Fruit fly (Drosophila melanogaster) whole organism, embryonic: ENCODE results near the gene Cul6.

Source experiments
- Asciz ChIP-seq: fragments of 200-800 bp; sonication (Bioruptor generic); optimal IDR thresholded peaks from 2 replicates; lab custom pipeline; 2017; ENCODE audit warnings: missing biosample characterization, mild to moderate bottlenecking, missing genetic modification characterization, missing genetic modification reagents
- C15 ChIP-seq: fragments of 200-800 bp; sonication (Bioruptor generic); IDR thresholded peaks from 3 replicates; pipeline ENCODE4 v1.3.6; 2022; ENCODE audit warnings: missing biosample characterization, missing genetic modification characterization
- CG10321 ChIP-seq: fragments of 200-800 bp; sonication (Bioruptor generic); IDR thresholded peaks from 2 replicates; pipeline ENCODE4 v1.3.6; 2022; ENCODE audit warnings: missing biosample characterization, missing genetic modification characterization
- CG10431 ChIP-seq: fragments of 200-800 bp; sonication (Bioruptor generic); optimal IDR thresholded peaks from 3 replicates; lab custom pipeline; 2018; ENCODE audit warnings: missing biosample characterization, mild to moderate bottlenecking, missing genetic modification characterization
- CG11247 ChIP-seq: fragments of 200-800 bp; sonication (Bioruptor generic); IDR thresholded peaks from 2 replicates; pipeline ENCODE4 v1.3.6; 2022; ENCODE audit warnings: missing biosample characterization, missing genetic modification characterization
- CG11723 ChIP-seq: fragments of 200-800 bp; sonication (Bioruptor generic); optimal IDR thresholded peaks from 2 replicates; lab custom pipeline; 2017; ENCODE audit warnings: missing biosample characterization, mild to moderate bottlenecking, missing genetic modification characterization
- CG12155 ChIP-seq: fragments of 200-800 bp; sonication (Bioruptor generic); optimal IDR thresholded peaks from 3 replicates; lab custom pipeline; 2016; ENCODE audit warnings: missing biosample characterization, missing genetic modification characterization
- CG12744 ChIP-seq: fragments of 200-800 bp; sonication (Bioruptor generic); optimal IDR thresholded peaks from 2 replicates; lab custom pipeline; 2016; ENCODE audit warnings: missing biosample characterization, missing genetic modification characterization
- CG16813 ChIP-seq: fragments of 200-800 bp; sonication (Bioruptor generic); IDR thresholded peaks from 3 replicates; pipeline ENCODE4 v1.3.6; 2022; ENCODE audit warnings: missing biosample characterization, missing genetic modification characterization; ENCODE audit not compliant: partially characterized antibody
- CG16815 ChIP-seq: fragments of 200-800 bp; sonication (Bioruptor generic); optimal IDR thresholded peaks from 3 replicates; lab custom pipeline; 2017; ENCODE audit warnings: missing biosample characterization, mild to moderate bottlenecking, missing genetic modification characterization
- CG18011 ChIP-seq: fragments of 200-800 bp; sonication (Bioruptor generic); optimal IDR thresholded peaks from 2 replicates; lab custom pipeline; 2017; ENCODE audit warnings: missing biosample characterization, missing genetic modification characterization, mild to moderate bottlenecking, moderate library complexity, missing genotype
- CG33557 ChIP-seq: fragments of 200-800 bp; sonication (Bioruptor generic); optimal IDR thresholded peaks from 2 replicates; lab custom pipeline; 2019; ENCODE audit warnings: missing biosample characterization, mild to moderate bottlenecking, missing genetic modification characterization, moderate library complexity
- CG34376 ChIP-seq: fragments of 200-800 bp; sonication (Bioruptor generic); optimal IDR thresholded peaks from 2 replicates; lab custom pipeline; 2018; ENCODE audit warnings: missing biosample characterization, mild to moderate bottlenecking, missing genetic modification characterization
- CG4328 ChIP-seq: fragments of 200-800 bp; sonication (Bioruptor generic); optimal IDR thresholded peaks from 3 replicates; lab custom pipeline; 2017; ENCODE audit warnings: missing biosample characterization, missing genetic modification reagents, missing genetic modification characterization
- CG4404 ChIP-seq: fragments of 200-800 bp; sonication (Bioruptor generic); IDR thresholded peaks from 2 replicates; pipeline ENCODE4 v1.3.6; 2022; ENCODE audit warnings: missing biosample characterization, missing genetic modification characterization
- CG4617 ChIP-seq: fragments of 200-800 bp; sonication (Bioruptor generic); optimal IDR thresholded peaks from 3 replicates; lab custom pipeline; 2016; ENCODE audit warnings: missing biosample characterization, missing genetic modification characterization, borderline replicate concordance
- CG4820 ChIP-seq: fragments of 200-800 bp; sonication (Bioruptor generic); optimal IDR thresholded peaks from 3 replicates; lab custom pipeline; 2016; ENCODE audit warnings: missing biosample characterization, missing genetic modification characterization
- CG6813 ChIP-seq: fragments of 200-800 bp; sonication (Bioruptor generic); optimal IDR thresholded peaks from 2 replicates; lab custom pipeline; 2017; ENCODE audit warnings: missing biosample characterization, missing genetic modification characterization, mild to moderate bottlenecking, moderate library complexity, missing genetic modification reagents
- CG7271 ChIP-seq: fragments of 200-800 bp; sonication (Bioruptor generic); optimal IDR thresholded peaks from 2 replicates; lab custom pipeline; 2018; ENCODE audit warnings: missing biosample characterization, mild to moderate bottlenecking, missing genetic modification characterization, moderate library complexity
- CG7786 ChIP-seq: fragments of 200-800 bp; sonication (Bioruptor generic); optimal IDR thresholded peaks from 2 replicates; lab custom pipeline; 2016; ENCODE audit warnings: missing biosample characterization, missing genetic modification characterization
- CG8281 ChIP-seq: fragments of 200-800 bp; sonication (Bioruptor generic); optimal IDR thresholded peaks from 2 replicates; lab custom pipeline; 2018; ENCODE audit warnings: missing biosample characterization, mild to moderate bottlenecking, missing genetic modification characterization, moderate library complexity
- CHES-1-like ChIP-seq: fragments of 200-800 bp; sonication (Bioruptor generic); optimal IDR thresholded peaks from 2 replicates; lab custom pipeline; 2016; ENCODE audit warnings: missing biosample characterization, missing genetic modification characterization
- Dek ChIP-seq: fragments of 200-800 bp; sonication (Bioruptor generic); optimal IDR thresholded peaks from 3 replicates; lab custom pipeline; 2019; ENCODE audit warnings: missing biosample characterization, mild to moderate bottlenecking, missing genetic modification characterization, moderate library complexity
- ERR ChIP-seq: fragments of 200-800 bp; sonication (Bioruptor generic); optimal IDR thresholded peaks from 2 replicates; lab custom pipeline; 2016; ENCODE audit warnings: missing biosample characterization, missing genetic modification characterization
- Fer1 ChIP-seq: fragments of 200-800 bp; sonication (Bioruptor generic); optimal IDR thresholded peaks from 2 replicates; lab custom pipeline; 2017; ENCODE audit warnings: missing biosample characterization, mild to moderate bottlenecking, missing genetic modification characterization
- Hey ChIP-seq: fragments of 200-800 bp; sonication (Bioruptor generic); optimal IDR thresholded peaks from 3 replicates; lab custom pipeline; 2018; ENCODE audit warnings: missing biosample characterization, mild to moderate bottlenecking, missing genetic modification characterization
- HmgZ ChIP-seq: fragments of 200-800 bp; sonication (Bioruptor generic); optimal IDR thresholded peaks from 2 replicates; lab custom pipeline; 2018; ENCODE audit warnings: missing biosample characterization, mild to moderate bottlenecking, missing genetic modification characterization
- Kr ChIP-seq: fragments of 200-800 bp; sonication (Bioruptor generic); optimal IDR thresholded peaks from 2 replicates; lab custom pipeline; 2017; ENCODE audit warnings: missing biosample characterization, mild to moderate bottlenecking, missing genetic modification characterization
- Meics ChIP-seq: fragments of 200-800 bp; sonication (Bioruptor generic); optimal IDR thresholded peaks from 2 replicates; lab custom pipeline; 2017; ENCODE audit warnings: missing biosample characterization, mild to moderate bottlenecking, missing genetic modification characterization
- Spps ChIP-seq: fragments of 200-800 bp; sonication (Bioruptor generic); optimal IDR thresholded peaks from 2 replicates; lab custom pipeline; 2018; ENCODE audit warnings: missing biosample characterization, mild to moderate bottlenecking, missing genetic modification characterization
- Sry-δ ChIP-seq: fragments of 200-800 bp; sonication (Bioruptor generic); optimal IDR thresholded peaks from 2 replicates; lab custom pipeline; 2016; ENCODE audit warnings: missing biosample characterization, missing genetic modification characterization
- Ssrp ChIP-seq: fragments of 200-800 bp; sonication (Bioruptor generic); optimal IDR thresholded peaks from 2 replicates; lab custom pipeline; 2018; ENCODE audit warnings: missing biosample characterization, mild to moderate bottlenecking, missing genetic modification characterization, moderate library complexity
- Taf1 ChIP-seq: fragments of 200-800 bp; sonication (Bioruptor generic); IDR thresholded peaks from 2 replicates; pipeline ENCODE4 v1.3.6; 2022; ENCODE audit warnings: missing biosample characterization, missing genetic modification characterization
- Tbp ChIP-seq: fragments of >200 bp; optimal IDR thresholded peaks from 2 replicates; lab custom pipeline; 2018; ENCODE audit warnings: missing biosample characterization, missing genetic modification characterization
- ac ChIP-seq: fragments of 200-800 bp; sonication (Bioruptor generic); optimal IDR thresholded peaks from 3 replicates; lab custom pipeline; 2017; ENCODE audit warnings: missing biosample characterization, mild to moderate bottlenecking, missing genetic modification characterization
- crc ChIP-seq: fragments of 200-800 bp; sonication (Bioruptor generic); optimal IDR thresholded peaks from 2 replicates; lab custom pipeline; 2016; ENCODE audit warnings: missing biosample characterization, missing genetic modification characterization
- dan ChIP-seq: fragments of 200-800 bp; sonication (Bioruptor generic); IDR thresholded peaks from 2 replicates; pipeline ENCODE4 v1.3.6; 2022; ENCODE audit warnings: missing biosample characterization, missing genetic modification characterization
- emc ChIP-seq: fragments of 200-800 bp; sonication (Bioruptor generic); optimal IDR thresholded peaks from 2 replicates; lab custom pipeline; 2016; ENCODE audit warnings: missing biosample characterization, missing genetic modification characterization
- fd96Cb ChIP-seq: fragments of 200-800 bp; sonication (Bioruptor generic); optimal IDR thresholded peaks from 2 replicates; lab custom pipeline; 2018; ENCODE audit warnings: missing biosample characterization, mild to moderate bottlenecking, missing genetic modification characterization, moderate library complexity
- gcm ChIP-seq: fragments of 200-800 bp; sonication (Bioruptor generic); optimal IDR thresholded peaks from 2 replicates; lab custom pipeline; 2019; ENCODE audit warnings: missing biosample characterization, mild to moderate bottlenecking, missing genetic modification characterization, moderate library complexity
- gro ChIP-seq: fragments of 200-800 bp; sonication (Bioruptor generic); optimal IDR thresholded peaks from 2 replicates; lab custom pipeline; 2016; ENCODE audit warnings: missing biosample characterization, missing genetic modification characterization
- hth ChIP-seq: fragments of >200 bp; optimal IDR thresholded peaks from 2 replicates; lab custom pipeline; 2017; ENCODE audit warnings: inconsistent platforms
- lmd ChIP-seq: fragments of 200-800 bp; sonication (Bioruptor generic); IDR thresholded peaks from 2 replicates; pipeline ENCODE4 v1.3.6; 2022; ENCODE audit warnings: missing biosample characterization, missing genetic modification characterization
- lov ChIP-seq, 2 experiments: fragments of 200-800 bp in 1 of 2; fragments of >200 bp in 1 of 2; sonication (Bioruptor generic) in 1 of 2; IDR thresholded peaks in 1 of 2; optimal IDR thresholded peaks in 1 of 2; 2 replicates in 1 of 2; 3 replicates in 1 of 2; pipeline versions ENCODE4 v1.3.6 to Lab custom; 2017 to 2022; ENCODE audit warnings: missing biosample characterization in 1 of 2, missing genetic modification characterization in 1 of 2
- nmo ChIP-seq: fragments of 200-800 bp; sonication (Bioruptor generic); optimal IDR thresholded peaks from 2 replicates; lab custom pipeline; 2018; ENCODE audit warnings: missing biosample characterization, mild to moderate bottlenecking, missing genetic modification characterization, moderate library complexity
- pnt ChIP-seq: fragments of 200-800 bp; sonication (Bioruptor generic); optimal IDR thresholded peaks from 3 replicates; lab custom pipeline; 2016; ENCODE audit warnings: missing biosample characterization, missing genetic modification characterization
- rib ChIP-seq: fragments of 200-800 bp; sonication (Bioruptor generic); IDR thresholded peaks from 2 replicates; pipeline ENCODE4 v1.3.6; 2022; ENCODE audit warnings: missing biosample characterization, missing genetic modification characterization
- sqz ChIP-seq: fragments of 200-800 bp; sonication (Bioruptor generic); optimal IDR thresholded peaks from 3 replicates; lab custom pipeline; 2018; ENCODE audit warnings: missing biosample characterization, mild to moderate bottlenecking, missing genetic modification characterization
- sr ChIP-seq: fragments of 200-800 bp; sonication (Bioruptor generic); IDR thresholded peaks from 3 replicates; pipeline ENCODE4 v1.3.6; 2022; ENCODE audit warnings: missing biosample characterization, missing genetic modification characterization
- tna ChIP-seq: fragments of 200-800 bp; sonication (Bioruptor generic); IDR thresholded peaks from 2 replicates; pipeline ENCODE4 v1.3.6; 2022; ENCODE audit warnings: missing biosample characterization, missing genetic modification characterization; ENCODE audit not compliant: partially characterized antibody
- vnd ChIP-seq: fragments of 200-800 bp; sonication (Bioruptor generic); IDR thresholded peaks from 3 replicates; pipeline ENCODE4 v1.3.6; 2022; ENCODE audit warnings: missing biosample characterization, missing genetic modification characterization; ENCODE audit not compliant: partially characterized antibody

Gene Cul6

DNA sequence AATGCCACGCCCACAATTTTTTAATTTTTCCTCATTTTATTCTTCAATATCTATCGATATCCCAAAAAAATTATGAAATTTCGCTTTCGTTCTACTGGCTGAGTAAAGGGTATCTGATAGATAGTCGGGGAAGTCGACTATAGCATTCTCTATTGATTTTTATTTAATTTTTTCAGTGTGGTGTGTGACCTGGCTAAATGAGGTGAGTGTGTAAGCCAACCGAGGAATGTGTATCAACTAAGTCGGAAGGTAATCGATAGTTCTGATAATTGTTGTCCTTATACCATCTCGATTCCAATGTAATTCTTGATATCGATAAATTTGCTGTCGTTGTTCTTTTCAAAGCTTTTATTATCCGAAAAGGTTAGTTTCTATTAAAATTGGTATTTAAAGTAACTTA is 5.0 kb downstream of the Cul6 start, which contains the start of gene CG11263 (continued):
- TF ChIP-seq CG16813 (GFP tag; lab: Robert Waterston, UW) (peak; percentile 86), CG6813 (no peak), Meics (GFP tag; lab: Kevin White, UChicago) (peak; percentile 35), CHES-1-like (GFP tag; lab: Kevin White, UChicago) (peak; percentile 45), Tbp (GFP tag; lab: Kevin White, UChicago) (no peak), sr (GFP tag; lab: Robert Waterston, UW) (no peak), rib (GFP tag; lab: Robert Waterston, UW) (no peak), Hey (tag; lab: Kevin White, UChicago) (no peak), Asciz (GFP tag; lab: Kevin White, UChicago) (no peak), CG10431 (GFP tag; lab: Kevin White, UChicago) (no peak), CG11247 (0 out of 2 replicates have a peak, but pooled peaks have one; percentile 37), CG8281 (tag; lab: Kevin White, UChicago) (no peak), sqz (GFP tag; lab: Kevin White, UChicago) (no peak), Dek (tag; lab: Kevin White, UChicago) (peak; percentile 38), lmd (GFP tag; lab: Robert Waterston, UW) (no peak; the same call in 1 of the 2 replicates), CG4820 (GFP tag; lab: Kevin White, UChicago) (peak; percentile 43), CG18011 (no peak), HmgZ (tag; lab: Kevin White, UChicago) (peak; percentile 7), CG33557 (no peak), hth (lab: Kevin White, UChicago) (no peak), pnt (GFP tag; lab: Kevin White, UChicago) (peak; percentile 12), gro (GFP tag; lab: Kevin White, UChicago) (peak; percentile 66), vnd (peak; percentile 75), CG10321 (GFP tag; lab: Robert Waterston, UW) (no peak), gcm (GFP tag; lab: Kevin White, UChicago) (no peak), Kr (GFP tag; lab: Kevin White, UChicago) (no peak), CG12155 (peak; percentile 37), CG7271 (no peak), nmo (peak; percentile 46), CG34376 (GFP tag; lab: Kevin White, UChicago) (peak; percentile 12), CG16815 (GFP tag; lab: Kevin White, UChicago) (no peak), emc (GFP tag; lab: Kevin White, UChicago) (no peak), crc (GFP tag; lab: Kevin White, UChicago) (no peak), C15 (GFP tag; lab: Robert Waterston, UW) (no peak), CG4404 (GFP tag; lab: Robert Waterston, UW) (no peak), Fer1 (GFP tag; lab: Kevin White, UChicago) (peak; percentile 35), Sry-δ (GFP tag; lab: Kevin White, UChicago) (peak; percentile 94), Ssrp (tag; lab: Kevin White, UChicago) (peak; percentile 13), CG7786 (GFP tag; lab: Kevin White, UChicago) (peak; percentile 66), ERR (GFP tag; lab: Kevin White, UChicago) (no peak), CG4328 (GFP tag; lab: Kevin White, UChicago) (no peak), CG4617 (peak; percentile 20), Spps (tag; lab: Kevin White, UChicago) (no peak), CG11723 (GFP tag; lab: Kevin White, UChicago) (no peak), tna (no peak; the same call in 1 of the 2 replicates), fd96Cb (tag; lab: Kevin White, UChicago) (no peak), dan (GFP tag; lab: Robert Waterston, UW) (no peak), Taf1 (GFP tag; lab: Robert Waterston, UW) (peak; percentile 54; the same call in 1 of the 2 replicates), lov (optimal IDR thresholded peaks at IDR 0.05; lab: Kevin White, UChicago) (no peak), lov (GFP tag; IDR thresholded peaks at IDR 0.05; lab: Robert Waterston, UW) (no peak), ac (GFP tag; lab: Kevin White, UChicago) (no peak), CG12744 (GFP tag; lab: Kevin White, UChicago) (peak; percentile 11)
